Worm (Caenorhabditis elegans) whole organism, L2 larva: Measurements from ENCODE around the gene cblc-1.

ENCODE experiments used
- C34F6.9 ChIP-seq: fragments of 150-350 bp; optimal IDR thresholded peaks from 2 replicates; lab custom pipeline; 2014; ENCODE audit warnings: missing biosample characterization, missing genetic modification characterization
- F13H6.1 ChIP-seq: sonication (generic microtip); optimal IDR thresholded peaks from 2 replicates; lab custom pipeline; 2016; ENCODE audit warnings: missing genetic modification characterization, missing compliant biosample characterization
- R02D3.7 ChIP-seq: fragments of 150-350 bp; optimal IDR thresholded peaks from 2 replicates; lab custom pipeline; 2014; ENCODE audit warnings: missing biosample characterization, missing genetic modification characterization
- Y55F3AM.14 ChIP-seq: fragments of 200-800 bp; sonication (Bioruptor generic); optimal IDR thresholded peaks from 2 replicates; lab custom pipeline; 2018; ENCODE audit warnings: mild to moderate bottlenecking, missing genetic modification characterization, missing compliant biosample characterization
- ZK546.5 ChIP-seq: sonication (generic microtip); optimal IDR thresholded peaks from 2 replicates; lab custom pipeline; 2017; ENCODE audit warnings: missing biosample characterization, missing genetic modification characterization
- alr-1 ChIP-seq: fragments of 150-350 bp; optimal IDR thresholded peaks from 2 replicates; lab custom pipeline; 2014; ENCODE audit warnings: missing biosample characterization, missing genetic modification characterization
- aly-2 ChIP-seq: fragments of 150-350 bp; optimal IDR thresholded peaks from 2 replicates; lab custom pipeline; 2014; ENCODE audit warnings: missing biosample characterization, missing genetic modification characterization
- ama-1 ChIP-seq: fragments of 150-350 bp; optimal IDR thresholded peaks from 2 replicates; lab custom pipeline; 2018; ENCODE audit warnings: inconsistent platforms
- blmp-1 ChIP-seq: sonication (generic microtip); optimal IDR thresholded peaks from 2 replicates; lab custom pipeline; 2017; ENCODE audit warnings: missing genetic modification characterization, mild to moderate bottlenecking, missing compliant biosample characterization, antibody characterized with exemption, moderate library complexity; ENCODE audit not compliant: insufficient read depth
- ceh-16 ChIP-seq: fragments of 150-350 bp; optimal IDR thresholded peaks from 2 replicates; lab custom pipeline; 2014; ENCODE audit warnings: missing biosample characterization, missing genetic modification characterization
- ceh-82 ChIP-seq: fragments of 150-350 bp; optimal IDR thresholded peaks from 2 replicates; lab custom pipeline; 2014; ENCODE audit warnings: missing biosample characterization, missing genetic modification characterization
- crh-2 ChIP-seq: sonication (generic microtip); optimal IDR thresholded peaks from 2 replicates; lab custom pipeline; 2017; ENCODE audit warnings: missing biosample characterization, missing genetic modification characterization
- dmd-4 ChIP-seq: sonication (generic microtip); optimal IDR thresholded peaks from 2 replicates; lab custom pipeline; 2017; ENCODE audit warnings: missing biosample characterization, missing genetic modification characterization
- egl-27 ChIP-seq: sonication (generic microtip); optimal IDR thresholded peaks from 3 replicates; lab custom pipeline; 2017; ENCODE audit warnings: missing biosample characterization, missing genetic modification reagents, missing genetic modification characterization
- elt-1 ChIP-seq: fragments of 150-350 bp; optimal IDR thresholded peaks from 2 replicates; lab custom pipeline; 2014; ENCODE audit warnings: missing biosample characterization, missing genetic modification characterization
- elt-3 ChIP-seq: sonication (generic microtip); optimal IDR thresholded peaks from 2 replicates; lab custom pipeline; 2017; ENCODE audit warnings: missing biosample characterization, missing genetic modification characterization
- fos-1 ChIP-seq: fragments of 150-350 bp; optimal IDR thresholded peaks from 2 replicates; lab custom pipeline; 2014; ENCODE audit warnings: missing biosample characterization, missing genetic modification characterization
- gmeb-1 ChIP-seq: fragments of 150-350 bp; optimal IDR thresholded peaks from 2 replicates; lab custom pipeline; 2014; ENCODE audit warnings: missing biosample characterization, missing genetic modification characterization
- lin-11 ChIP-seq: fragments of 150-350 bp; sonication (generic microtip); optimal IDR thresholded peaks from 2 replicates; lab custom pipeline; 2014; ENCODE audit warnings: missing biosample characterization, missing genetic modification characterization, inconsistent platforms, mixed read lengths
- lin-13 ChIP-seq: fragments of 150-350 bp; optimal IDR thresholded peaks from 2 replicates; lab custom pipeline; 2014; ENCODE audit warnings: missing biosample characterization, missing genetic modification reagents, missing genetic modification characterization
- lin-39 ChIP-seq: fragments of 150-350 bp; optimal IDR thresholded peaks from 2 replicates; lab custom pipeline; 2014; ENCODE audit warnings: missing biosample characterization, missing genetic modification reagents, missing genetic modification characterization
- lsy-2 ChIP-seq, 2 experiments: fragments of 150-350 bp in 1 of 2; sonication (generic microtip) in 1 of 2; optimal IDR thresholded peaks; 2 replicates each; lab custom pipeline; 2014 to 2017; ENCODE audit warnings: missing biosample characterization in 2 of 2, missing genetic modification characterization in 2 of 2
- mab-5 ChIP-seq: fragments of 150-350 bp; optimal IDR thresholded peaks from 2 replicates; lab custom pipeline; 2014; ENCODE audit warnings: missing biosample characterization, missing genetic modification characterization
- mbf-1 ChIP-seq: sonication (generic microtip); optimal IDR thresholded peaks from 2 replicates; lab custom pipeline; 2017; ENCODE audit warnings: missing biosample characterization, missing genetic modification characterization
- mdl-1 ChIP-seq, 2 experiments: fragments of 150-350 bp in 1 of 2; sonication (generic microtip) in 1 of 2; optimal IDR thresholded peaks; 2 replicates each; lab custom pipeline; 2017; ENCODE audit warnings: missing biosample characterization in 2 of 2, missing genetic modification characterization in 2 of 2
- nhr-10 ChIP-seq: sonication (generic microtip); optimal IDR thresholded peaks from 2 replicates; lab custom pipeline; 2017; ENCODE audit warnings: missing biosample characterization, missing genetic modification characterization
- nhr-11 ChIP-seq: fragments of 150-350 bp; optimal IDR thresholded peaks from 2 replicates; lab custom pipeline; 2014; ENCODE audit warnings: missing biosample characterization, missing genetic modification characterization
- nhr-12 ChIP-seq: fragments of 150-350 bp; optimal IDR thresholded peaks from 2 replicates; lab custom pipeline; 2014; ENCODE audit warnings: missing biosample characterization, missing genetic modification characterization
- nhr-129 ChIP-seq: fragments of 150-350 bp; optimal IDR thresholded peaks from 2 replicates; lab custom pipeline; 2014; ENCODE audit warnings: missing biosample characterization, missing genetic modification characterization
- nhr-21 ChIP-seq: fragments of 150-350 bp; optimal IDR thresholded peaks from 2 replicates; lab custom pipeline; 2014; ENCODE audit warnings: missing biosample characterization, missing genetic modification characterization
- nhr-23 ChIP-seq: fragments of 150-350 bp; optimal IDR thresholded peaks from 2 replicates; lab custom pipeline; 2014; ENCODE audit warnings: missing biosample characterization, missing genetic modification reagents, missing genetic modification characterization
- nhr-237 ChIP-seq: fragments of 150-350 bp; optimal IDR thresholded peaks from 2 replicates; lab custom pipeline; 2014; ENCODE audit warnings: missing biosample characterization, missing genetic modification characterization
- nhr-25 ChIP-seq: fragments of 150-350 bp; sonication (generic microtip); optimal IDR thresholded peaks from 3 replicates; lab custom pipeline; 2014; ENCODE audit warnings: missing biosample characterization, missing genetic modification characterization
- nhr-6 ChIP-seq: fragments of 150-350 bp; optimal IDR thresholded peaks from 2 replicates; lab custom pipeline; 2014; ENCODE audit warnings: missing biosample characterization, missing genetic modification characterization
- nhr-77 ChIP-seq: fragments of 150-350 bp; optimal IDR thresholded peaks from 2 replicates; lab custom pipeline; 2014; ENCODE audit warnings: missing biosample characterization, missing genetic modification characterization
- peb-1 ChIP-seq: fragments of 150-350 bp; optimal IDR thresholded peaks from 2 replicates; lab custom pipeline; 2014; ENCODE audit warnings: missing biosample characterization, missing genetic modification characterization
- sem-4 ChIP-seq: fragments of 150-350 bp; optimal IDR thresholded peaks from 2 replicates; lab custom pipeline; 2014; ENCODE audit warnings: missing biosample characterization, missing genetic modification reagents, missing genetic modification characterization
- skn-1 ChIP-seq: sonication (generic microtip); optimal IDR thresholded peaks from 2 replicates; lab custom pipeline; 2017; ENCODE audit warnings: missing biosample characterization, missing genetic modification characterization
- sma-3 ChIP-seq: sonication (generic microtip); optimal IDR thresholded peaks from 2 replicates; lab custom pipeline; 2016; ENCODE audit warnings: missing genetic modification reagents, missing genetic modification characterization, missing compliant biosample characterization
- sma-9 ChIP-seq, 2 experiments: fragments of 150-350 bp in 1 of 2; sonication (generic microtip) in 1 of 2; optimal IDR thresholded peaks; 2 replicates each; lab custom pipeline; 2014 to 2016; ENCODE audit warnings: missing genetic modification characterization in 2 of 2, mild to moderate bottlenecking in 1 of 2, missing biosample characterization in 1 of 2, missing compliant biosample characterization in 1 of 2, missing genetic modification reagents in 1 of 2, moderate library complexity in 1 of 2
- snpc-4 ChIP-seq: fragments of 150-350 bp; optimal IDR thresholded peaks from 2 replicates; lab custom pipeline; 2014; ENCODE audit warnings: missing biosample characterization, missing genetic modification characterization
- unc-39 ChIP-seq: fragments of 150-350 bp; optimal IDR thresholded peaks from 2 replicates; lab custom pipeline; 2014; ENCODE audit warnings: missing biosample characterization, missing genetic modification characterization
- unc-55 ChIP-seq: fragments of 150-350 bp; sonication (generic microtip); optimal IDR thresholded peaks from 3 replicates; lab custom pipeline; 2014; ENCODE audit warnings: missing biosample characterization, missing genetic modification reagents, missing genetic modification characterization
- unc-62 ChIP-seq: fragments of 150-350 bp; optimal IDR thresholded peaks from 2 replicates; lab custom pipeline; 2014; ENCODE audit warnings: missing biosample characterization, missing genetic modification reagents, missing genetic modification characterization
- zag-1 ChIP-seq: fragments of 150-350 bp; optimal IDR thresholded peaks from 2 replicates; lab custom pipeline; 2014; ENCODE audit warnings: missing biosample characterization, missing genetic modification characterization
- ztf-1 ChIP-seq: fragments of 200-800 bp; sonication (Bioruptor generic); conservative IDR thresholded peaks from 2 replicates; pipeline ENCODE4 v1.3.6; 2022; ENCODE audit warnings: missing genetic modification characterization, missing compliant biosample characterization
- ztf-11 ChIP-seq: sonication (generic microtip); optimal IDR thresholded peaks from 2 replicates; lab custom pipeline; 2017; ENCODE audit warnings: missing biosample characterization, missing genetic modification characterization
- ztf-4 ChIP-seq: fragments of 150-350 bp; optimal IDR thresholded peaks from 2 replicates; lab custom pipeline; 2014; ENCODE audit warnings: missing biosample characterization, missing genetic modification characterization

Gene cblc-1

ce11 chrII:4946775-4947174, 5.8 kb upstream of the cblc-1 start:
- TF ChIP-seq blmp-1 (tag; lab: Kevin White, UChicago) (no peak), snpc-4 (tag; lab: Kevin White, UChicago) (no peak), unc-55 (GFP tag; lab: Kevin White, UChicago) (peak; percentile 31), nhr-23 (no peak), mab-5 (tag; lab: Kevin White, UChicago) (no peak), lin-11 (tag; lab: Kevin White, UChicago) (no peak), sma-9 (GFP tag; optimal IDR thresholded peaks at IDR 0.05; lab: Kevin White, UChicago) (no peak), sma-9 (tag; optimal IDR thresholded peaks at IDR 0.05; lab: Kevin White, UChicago) (no peak), nhr-237 (no peak), dmd-4 (tag; lab: Kevin White, UChicago) (no peak), R02D3.7 (no peak), unc-39 (tag; lab: Kevin White, UChicago) (no peak), Y55F3AM.14 (GFP tag; lab: Kevin White, UChicago) (no peak), mdl-1 (tag; optimal IDR thresholded peaks at IDR 0.05; lab: Kevin White, UChicago) (no peak), crh-2 (tag; lab: Kevin White, UChicago) (peak; percentile 25), lin-39 (tag; lab: Kevin White, UChicago) (no peak), ceh-82 (tag; lab: Kevin White, UChicago) (no peak), egl-27 (tag; lab: Kevin White, UChicago) (no peak), nhr-10 (tag; lab: Kevin White, UChicago) (no peak), skn-1 (tag; lab: Kevin White, UChicago) (no peak), ama-1 (no peak), C34F6.9 (tag; lab: Kevin White, UChicago) (peak; percentile 19), gmeb-1 (no peak), lin-13 (GFP tag; lab: Kevin White, UChicago) (peak; percentile 42), ztf-11 (tag; lab: Kevin White, UChicago) (no peak), zag-1 (no peak), alr-1 (no peak), ceh-16 (tag; lab: Kevin White, UChicago) (no peak), nhr-6 (tag; lab: Kevin White, UChicago) (no peak), aly-2 (no peak), elt-3 (tag; lab: Kevin White, UChicago) (no peak), nhr-21 (tag; lab: Kevin White, UChicago) (no peak), sma-3 (GFP tag; lab: Kevin White, UChicago) (no peak), mbf-1 (no peak), F13H6.1 (tag; lab: Kevin White, UChicago) (no peak), nhr-129 (peak; percentile 18), fos-1 (tag; lab: Kevin White, UChicago) (no peak), unc-62 (GFP tag; lab: Kevin White, UChicago) (no peak), nhr-12 (tag; lab: Kevin White, UChicago) (no peak), elt-1 (tag; lab: Kevin White, UChicago) (no peak), lsy-2 (tag; optimal IDR thresholded peaks at IDR 0.05; lab: Kevin White, UChicago) (peak in 1 of 2 experiments; percentile 13), ztf-4 (tag; lab: Kevin White, UChicago) (no peak), nhr-25 (tag; lab: Kevin White, UChicago) (no peak), sem-4 (tag; lab: Kevin White, UChicago) (no peak), nhr-11 (tag; lab: Kevin White, UChicago) (no peak), ZK546.5 (tag; lab: Kevin White, UChicago) (no peak), nhr-77 (tag; lab: Kevin White, UChicago) (no peak), peb-1 (no peak), ztf-1 (no peak)
